Fruit fly (Drosophila melanogaster): ENCODE data around the gene Spindly.

Gene Spindly

dm6 chr2L:3534227-3534842 is 4.2 kb upstream of the Spindly start (continued):
- TF ChIP-seq CG2120 (GFP tag; optimal IDR thresholded peaks at IDR 0.05), result peak; percentile 44
- peak; percentile 11 for TF ChIP-seq CG9727 (GFP tag; optimal IDR thresholded peaks at IDR 0.05)
- no peak for TF ChIP-seq ac (GFP tag; optimal IDR thresholded peaks at IDR 0.05)
- TF ChIP-seq Opbp (GFP tag; IDR thresholded peaks at IDR 0.05; ENCODE audit: partially characterized antibody), result no peak
- TF ChIP-seq CG10959 (GFP tag; IDR thresholded peaks at IDR 0.05), result no peak
- TF ChIP-seq Dek (tag; optimal IDR thresholded peaks at IDR 0.05), result peak; percentile 20
- peak; percentile 39 for TF ChIP-seq CoRest (tag; optimal IDR thresholded peaks at IDR 0.05)
- TF ChIP-seq h (optimal IDR thresholded peaks at IDR 0.05), result no peak
- TF ChIP-seq pho (GFP tag; optimal IDR thresholded peaks at IDR 0.05), result no peak
- TF ChIP-seq CG17802 (tag; optimal IDR thresholded peaks at IDR 0.05), result no peak
- peak; percentile 22 for TF ChIP-seq yki (optimal IDR thresholded peaks at IDR 0.05)
- peak; percentile 23 for TF ChIP-seq dmrt11E (tag; optimal IDR thresholded peaks at IDR 0.05)
- TF ChIP-seq Hr39 (optimal IDR thresholded peaks at IDR 0.05), result no peak
- TF ChIP-seq MBD-R2 (GFP tag; IDR thresholded peaks at IDR 0.05), result no peak
- TF ChIP-seq CG2712 (tag; optimal IDR thresholded peaks at IDR 0.05), result peak; percentile 72
- TF ChIP-seq CG10267 (tag; optimal IDR thresholded peaks at IDR 0.05), result peak; percentile 42
- TF ChIP-seq CG1792 (GFP tag; optimal IDR thresholded peaks at IDR 0.05), result no peak
- TF ChIP-seq CG34422 (GFP tag; IDR thresholded peaks at IDR 0.05), result peak; percentile 54; the same call in 1 of the 3 replicates
- peak; percentile 72 for TF ChIP-seq sisA (GFP tag; IDR thresholded peaks at IDR 0.05)
- peak; percentile 37; the same call in 1 of the 2 replicates for TF ChIP-seq CG32532 (GFP tag; IDR thresholded peaks at IDR 0.05)
- TF ChIP-seq CG13296 (GFP tag; optimal IDR thresholded peaks at IDR 0.05), result no peak
- no peak for TF ChIP-seq Ravus (GFP tag; IDR thresholded peaks at IDR 0.05)
- peak; percentile 39 for TF ChIP-seq CG12236 (GFP tag; optimal IDR thresholded peaks at IDR 0.05)
- TF ChIP-seq Hr51 (GFP tag; optimal IDR thresholded peaks at IDR 0.05), result peak in 1 of 2 experiments; percentile 61
- 0 out of 3 replicates have a peak, but pooled peaks have one; percentile 37 for TF ChIP-seq CG11695 (GFP tag; IDR thresholded peaks at IDR 0.05)
- peak; percentile 81 for TF ChIP-seq Ets65A (GFP tag)
- no peak for TF ChIP-seq kni (GFP tag; optimal IDR thresholded peaks at IDR 0.05)
- TF ChIP-seq CTCF (GFP tag; optimal IDR thresholded peaks at IDR 0.05), result no peak
- no peak for TF ChIP-seq HmgD (GFP tag; optimal IDR thresholded peaks at IDR 0.05)
- TF ChIP-seq crp (GFP tag; optimal IDR thresholded peaks at IDR 0.05), result no peak
- TF ChIP-seq CG8359 (GFP tag; optimal IDR thresholded peaks at IDR 0.05; ENCODE audit: borderline replicate concordance), result no peak
- peak; percentile 66 to 67 for TF ChIP-seq Trl (optimal IDR thresholded peaks at IDR 0.05)
- peak; percentile 1 for TF ChIP-seq Trl (GFP tag; optimal IDR thresholded peaks at IDR 0.05)
- no peak for TF ChIP-seq twi (tag; optimal IDR thresholded peaks at IDR 0.05)
- no peak for TF ChIP-seq Nf-YA (GFP tag; IDR thresholded peaks at IDR 0.05)
- no peak for TF ChIP-seq zfh2 (GFP tag; optimal IDR thresholded peaks at IDR 0.05)
- TF ChIP-seq CG18262 (tag; optimal IDR thresholded peaks at IDR 0.05), result peak; percentile 67
- TF ChIP-seq row (GFP tag; IDR thresholded peaks at IDR 0.05), result peak; percentile 65
- no peak for TF ChIP-seq ERR (GFP tag; optimal IDR thresholded peaks at IDR 0.05)
- peak; percentile 74; the same call in 2 of the 3 replicates for TF ChIP-seq zfh1 (GFP tag; IDR thresholded peaks at IDR 0.05)
- TF ChIP-seq ewg (GFP tag; optimal IDR thresholded peaks at IDR 0.05), result peak; percentile 44
- no peak for TF ChIP-seq CG5953 (GFP tag; IDR thresholded peaks at IDR 0.05)
- TF ChIP-seq fru (optimal IDR thresholded peaks at IDR 0.05), result no peak
- TF ChIP-seq CG10979 (tag; optimal IDR thresholded peaks at IDR 0.05), result peak; percentile 68
- TF ChIP-seq CG2202 (tag; optimal IDR thresholded peaks at IDR 0.05), result no peak
- TF ChIP-seq en (GFP tag; optimal IDR thresholded peaks at IDR 0.05), result peak; percentile 4
- TF ChIP-seq hkb (optimal IDR thresholded peaks at IDR 0.05), result no peak
- peak; percentile 47 for TF ChIP-seq hkb (GFP tag; IDR thresholded peaks at IDR 0.05)
- no peak for TF ChIP-seq CG30020 (tag; optimal IDR thresholded peaks at IDR 0.05)
- no peak for TF ChIP-seq lov (optimal IDR thresholded peaks at IDR 0.05)
- peak; percentile 83; the same call in 2 of the 3 replicates for TF ChIP-seq lov (GFP tag; IDR thresholded peaks at IDR 0.05)
- TF ChIP-seq CG8290 (GFP tag; optimal IDR thresholded peaks at IDR 0.05), result no peak
- no peak for TF ChIP-seq CG8290 (tag; optimal IDR thresholded peaks at IDR 0.05)
- peak; percentile 19 for TF ChIP-seq Mes4 (GFP tag; optimal IDR thresholded peaks at IDR 0.05)

Data from whole organism, embryonic.